Worm (Caenorhabditis elegans) whole organism, L3 larva: ENCODE measurements around the gene F10C1.3.

ENCODE experiments used
- ZK546.5 ChIP-seq: sonication (generic microtip); optimal IDR thresholded peaks from 2 replicates; lab custom pipeline; 2017; ENCODE audit warnings: missing biosample characterization, missing genetic modification characterization
- aly-2 ChIP-seq: fragments of 150-350 bp; optimal IDR thresholded peaks from 2 replicates; lab custom pipeline; 2014; ENCODE audit warnings: missing biosample characterization, missing genetic modification characterization
- ama-1 ChIP-seq: fragments of 150-350 bp; optimal IDR thresholded peaks from 2 replicates; lab custom pipeline; 2018
- ceh-9 ChIP-seq: sonication (generic microtip); optimal IDR thresholded peaks from 2 replicates; lab custom pipeline; 2018; ENCODE audit warnings: missing biosample characterization, missing genetic modification characterization
- daf-12 ChIP-seq: fragments of 150-350 bp; optimal IDR thresholded peaks from 2 replicates; lab custom pipeline; 2014; ENCODE audit warnings: missing biosample characterization, missing genetic modification reagents, missing genetic modification characterization
- egl-5 ChIP-seq: fragments of 150-350 bp; optimal IDR thresholded peaks from 2 replicates; lab custom pipeline; 2017; ENCODE audit warnings: missing biosample characterization, missing genetic modification reagents, missing genetic modification characterization, inconsistent platforms
- elt-1 ChIP-seq: fragments of 150-350 bp; optimal IDR thresholded peaks from 2 replicates; lab custom pipeline; 2014; ENCODE audit warnings: missing biosample characterization, missing genetic modification characterization
- elt-2 ChIP-seq: sonication (generic microtip); optimal IDR thresholded peaks from 2 replicates; lab custom pipeline; 2016; ENCODE audit warnings: missing genetic modification reagents, mild to moderate bottlenecking, missing genetic modification characterization, missing compliant biosample characterization
- eor-1 ChIP-seq, 2 experiments: fragments of 150-350 bp; optimal IDR thresholded peaks; 2 replicates each; lab custom pipeline; 2014 to 2018; ENCODE audit warnings: missing biosample characterization in 2 of 2, missing genetic modification characterization in 2 of 2
- fkh-10 ChIP-seq: sonication (generic microtip); optimal IDR thresholded peaks from 2 replicates; lab custom pipeline; 2017; ENCODE audit warnings: missing biosample characterization, missing genetic modification reagents, missing genetic modification characterization
- fkh-2 ChIP-seq: fragments of 150-350 bp; optimal IDR thresholded peaks from 2 replicates; lab custom pipeline; 2014; ENCODE audit warnings: missing biosample characterization, missing genetic modification reagents, missing genetic modification characterization
- hmg-11 ChIP-seq: sonication (generic microtip); optimal IDR thresholded peaks from 2 replicates; lab custom pipeline; 2016; ENCODE audit warnings: missing genetic modification characterization, missing compliant biosample characterization
- lin-15B ChIP-seq: fragments of 150-350 bp; optimal IDR thresholded peaks from 2 replicates; lab custom pipeline; 2014; ENCODE audit warnings: missing biosample characterization, missing genetic modification characterization
- lin-39 ChIP-seq: fragments of 150-350 bp; optimal IDR thresholded peaks from 2 replicates; lab custom pipeline; 2018; ENCODE audit warnings: missing biosample characterization, missing genetic modification reagents, missing genetic modification characterization
- lsy-12 ChIP-seq: sonication (generic microtip); optimal IDR thresholded peaks from 2 replicates; lab custom pipeline; 2016; ENCODE audit warnings: mild to moderate bottlenecking, missing genetic modification characterization, missing compliant biosample characterization
- mdl-1 ChIP-seq: fragments of 150-350 bp; optimal IDR thresholded peaks from 2 replicates; lab custom pipeline; 2014; ENCODE audit warnings: missing biosample characterization, missing genetic modification characterization
- nfya-1 ChIP-seq: sonication (generic microtip); optimal IDR thresholded peaks from 2 replicates; lab custom pipeline; 2017; ENCODE audit warnings: missing genetic modification characterization, mild to moderate bottlenecking, missing compliant biosample characterization, antibody characterized with exemption, moderate library complexity; ENCODE audit not compliant: insufficient read depth
- nhr-11 ChIP-seq: fragments of 150-350 bp; optimal IDR thresholded peaks from 2 replicates; lab custom pipeline; 2014; ENCODE audit warnings: missing biosample characterization, missing genetic modification characterization
- nhr-12 ChIP-seq: fragments of 150-350 bp; optimal IDR thresholded peaks from 2 replicates; lab custom pipeline; 2014; ENCODE audit warnings: missing biosample characterization, missing genetic modification characterization
- nhr-23 ChIP-seq: fragments of 150-350 bp; optimal IDR thresholded peaks from 2 replicates; lab custom pipeline; 2014; ENCODE audit warnings: missing biosample characterization, missing genetic modification reagents, missing genetic modification characterization
- nhr-237 ChIP-seq: fragments of 150-350 bp; optimal IDR thresholded peaks from 2 replicates; lab custom pipeline; 2014; ENCODE audit warnings: missing biosample characterization, missing genetic modification characterization
- nhr-25 ChIP-seq: sonication (generic microtip); optimal IDR thresholded peaks from 2 replicates; lab custom pipeline; 2017; ENCODE audit warnings: missing biosample characterization, missing genetic modification characterization
- nhr-43 ChIP-seq: sonication (generic microtip); optimal IDR thresholded peaks from 2 replicates; lab custom pipeline; 2016; ENCODE audit warnings: mild to moderate bottlenecking, missing genetic modification characterization, missing compliant biosample characterization; ENCODE audit not compliant: poor library complexity, severe bottlenecking
- nhr-67 ChIP-seq: fragments of 150-350 bp; optimal IDR thresholded peaks from 2 replicates; lab custom pipeline; 2014; ENCODE audit warnings: missing biosample characterization, missing genetic modification characterization
- nhr-76 ChIP-seq: fragments of 150-350 bp; sonication (generic microtip); optimal IDR thresholded peaks from 5 replicates; lab custom pipeline; 2014; ENCODE audit warnings: missing biosample characterization, missing genetic modification characterization
- nhr-77 ChIP-seq: fragments of 150-350 bp; optimal IDR thresholded peaks from 2 replicates; lab custom pipeline; 2014; ENCODE audit warnings: missing biosample characterization, missing genetic modification characterization
- pha-4 ChIP-seq: fragments of 150-350 bp; optimal IDR thresholded peaks from 2 replicates; lab custom pipeline; 2014; ENCODE audit warnings: missing biosample characterization, missing genetic modification reagents, missing genetic modification characterization
- skn-1 ChIP-seq: fragments of 150-350 bp; optimal IDR thresholded peaks from 2 replicates; lab custom pipeline; 2014; ENCODE audit warnings: missing biosample characterization, missing genetic modification characterization
- snpc-4 ChIP-seq: fragments of 150-350 bp; optimal IDR thresholded peaks from 2 replicates; lab custom pipeline; 2014; ENCODE audit warnings: missing biosample characterization, missing genetic modification characterization
- tbx-2 ChIP-seq: sonication (generic microtip); optimal IDR thresholded peaks from 2 replicates; lab custom pipeline; 2016; ENCODE audit warnings: mild to moderate bottlenecking, missing genetic modification characterization, missing compliant biosample characterization
- unc-62 ChIP-seq: fragments of 150-350 bp; sonication (generic microtip); optimal IDR thresholded peaks from 4 replicates; lab custom pipeline; 2014; ENCODE audit warnings: missing biosample characterization, missing genetic modification reagents, missing genetic modification characterization
- zag-1 ChIP-seq: fragments of 150-350 bp; optimal IDR thresholded peaks from 2 replicates; lab custom pipeline; 2014; ENCODE audit warnings: missing biosample characterization, missing genetic modification characterization

Gene F10C1.3

DNA sequence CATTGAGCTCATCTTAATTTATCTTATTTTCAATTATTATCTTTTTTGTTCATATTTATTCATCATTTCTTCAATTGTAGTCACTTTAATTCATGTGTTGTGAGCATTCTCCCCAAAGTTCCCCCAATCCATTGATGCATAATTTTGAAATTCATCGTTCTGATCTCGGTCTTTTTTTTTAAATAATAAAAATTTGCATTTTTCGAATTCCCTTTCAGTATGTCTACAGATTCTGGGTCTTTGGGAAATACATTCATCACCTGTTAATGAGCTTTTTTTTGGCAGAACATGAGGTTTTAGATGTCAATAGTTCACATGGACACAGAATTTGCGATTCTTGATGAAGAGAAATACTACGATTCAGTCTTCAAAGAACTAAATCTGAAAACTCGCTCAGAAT lies 37.7 kb downstream of the F10C1.3 start, which contains the start of gene damt-1:
Gene damt-1 (plus strand): TSS at position 301 of the 400 bp plus-strand sequence.
- TF ChIP-seq egl-5 (tag; lab: Kevin White, UChicago) = no peak
- no peak for TF ChIP-seq ceh-9 (tag; lab: Kevin White, UChicago)
- TF ChIP-seq unc-62 (GFP tag; lab: Kevin White, UChicago) = no peak
- TF ChIP-seq hmg-11 (tag; lab: Kevin White, UChicago) = no peak
- TF ChIP-seq daf-12 (tag; lab: Kevin White, UChicago) = no peak
- no peak for TF ChIP-seq ZK546.5 (tag; lab: Kevin White, UChicago)
- TF ChIP-seq skn-1 (tag; lab: Kevin White, UChicago) = no peak
- no peak for TF ChIP-seq lin-39 (tag; lab: Kevin White, UChicago)
- TF ChIP-seq pha-4 (tag; lab: Kevin White, UChicago) = no peak
- TF ChIP-seq fkh-2 = no peak
- no peak for TF ChIP-seq zag-1

DNA sequence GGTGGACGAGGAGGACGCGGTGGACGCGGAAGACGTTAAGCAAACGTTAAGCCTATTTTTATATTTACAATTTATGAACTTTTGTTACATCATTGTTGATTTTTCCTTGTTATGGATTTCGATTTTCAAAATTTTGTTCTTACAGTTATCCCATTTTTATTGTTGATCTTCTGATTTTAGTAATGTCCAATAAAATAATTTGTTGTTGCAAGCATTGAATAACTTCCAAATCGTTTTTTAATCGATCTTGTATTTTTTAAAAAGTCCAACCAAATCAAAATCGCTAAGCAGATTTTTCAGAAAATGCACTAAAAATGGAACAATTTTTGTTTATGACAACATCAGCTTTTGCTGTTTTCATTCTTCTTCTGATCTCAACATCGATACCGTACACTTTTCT lies 39.7 kb downstream of the F10C1.3 start, which contains the start of gene zipt-3:
Gene zipt-3 (plus strand): TSS at position 301 of the 400 bp plus-strand sequence.
- no peak for TF ChIP-seq unc-62 (GFP tag; lab: Kevin White, UChicago)
- TF ChIP-seq fkh-10 (GFP tag; lab: Kevin White, UChicago) = no peak
- no peak for TF ChIP-seq nhr-76 (tag; lab: Kevin White, UChicago)
- TF ChIP-seq ama-1 (lab: Kevin White, UChicago) = no peak
- TF ChIP-seq aly-2 (tag; lab: Kevin White, UChicago) = no peak
- no peak for TF ChIP-seq eor-1 (tag; optimal IDR thresholded peaks at IDR 0.05; lab: Kevin White, UChicago)
- no peak for TF ChIP-seq lin-39 (tag; lab: Kevin White, UChicago)
- TF ChIP-seq tbx-2 (tag; lab: Kevin White, UChicago) = no peak
- TF ChIP-seq daf-12 (tag; lab: Kevin White, UChicago) = no peak
- no peak for TF ChIP-seq nhr-237 (tag; lab: Kevin White, UChicago)
- TF ChIP-seq hmg-11 (tag; lab: Kevin White, UChicago) = no peak
- no peak for TF ChIP-seq nhr-23 (tag; lab: Kevin White, UChicago)
- TF ChIP-seq nhr-12 (tag; lab: Kevin White, UChicago) = no peak
- no peak for TF ChIP-seq nhr-77 (tag; lab: Kevin White, UChicago)
- no peak for TF ChIP-seq egl-5 (tag; lab: Kevin White, UChicago)
- TF ChIP-seq ceh-9 (tag; lab: Kevin White, UChicago) = no peak
- TF ChIP-seq fkh-2 = no peak

DNA sequence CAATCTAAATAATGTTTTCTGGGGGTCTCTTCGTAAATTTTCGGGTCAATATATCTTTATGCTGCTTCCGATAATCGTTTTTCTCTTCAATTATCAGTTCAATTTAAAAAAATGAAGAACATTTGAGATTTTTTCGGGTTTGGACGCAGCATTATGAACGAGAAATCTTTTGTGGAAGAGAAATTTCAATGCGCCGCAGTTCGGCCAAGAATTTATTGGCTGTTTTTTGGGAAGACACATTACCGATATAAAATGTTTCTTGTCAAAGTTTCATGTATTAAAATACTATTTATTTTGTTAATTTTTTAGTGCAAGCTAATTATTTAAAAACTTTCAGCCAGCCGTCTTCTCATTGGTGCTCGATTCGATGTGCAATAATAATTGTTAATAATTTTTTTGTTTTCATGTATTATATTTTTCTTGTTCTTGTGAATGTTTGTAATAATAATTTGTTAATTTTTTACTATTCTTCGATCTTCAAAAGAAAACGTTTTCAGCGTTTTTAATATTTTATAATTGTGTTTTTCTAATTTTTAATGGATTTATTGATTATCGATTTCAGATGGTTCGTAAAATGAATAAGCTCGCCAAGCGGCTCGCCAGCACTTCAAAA lies 41.7 kb downstream of the F10C1.3 start, which contains the start of the genes C18A3.10 and C18A3.3:
Gene C18A3.10 (minus strand): TSS at position 101 of the 613 bp plus-strand sequence.
Gene C18A3.3 (plus strand): TSS at position 563 of the 613 bp plus-strand sequence.
- TF ChIP-seq lsy-12 (no peak), nhr-12 (tag; lab: Kevin White, UChicago) (no peak), elt-1 (tag; lab: Kevin White, UChicago) (no peak), zag-1 (no peak), hmg-11 (tag; lab: Kevin White, UChicago) (no peak), mdl-1 (tag; lab: Kevin White, UChicago) (no peak), elt-2 (tag; lab: Kevin White, UChicago) (no peak), nhr-11 (tag; lab: Kevin White, UChicago) (no peak), snpc-4 (tag; lab: Kevin White, UChicago) (no peak)
- TF ChIP-seq, all 47 proteins: peak for 0

- peak; percentile 47 for TF ChIP-seq hmg-11 (tag; lab: Kevin White, UChicago)
- peak; percentile 76 for TF ChIP-seq nhr-25 (tag; lab: Kevin White, UChicago)
- no peak for TF ChIP-seq nhr-237 (tag; lab: Kevin White, UChicago)
- TF ChIP-seq ama-1 (lab: Kevin White, UChicago) = peak; percentile 61
- TF ChIP-seq lin-39 (tag; lab: Kevin White, UChicago) = peak; percentile 48
- peak; percentile 78 for TF ChIP-seq nfya-1 (tag; lab: Kevin White, UChicago)
- peak; percentile 12 for TF ChIP-seq skn-1 (tag; lab: Kevin White, UChicago)
- TF ChIP-seq daf-12 (tag; lab: Kevin White, UChicago) = no peak
- peak; percentile 61 for TF ChIP-seq ZK546.5 (tag; lab: Kevin White, UChicago)
- peak; percentile 86 for TF ChIP-seq lin-15B (tag; lab: Kevin White, UChicago)
- peak; percentile 66 for TF ChIP-seq nhr-23 (tag; lab: Kevin White, UChicago)
- peak; percentile 26 for TF ChIP-seq nhr-43 (tag; lab: Kevin White, UChicago)
- TF ChIP-seq mdl-1 (tag; lab: Kevin White, UChicago) = no peak
- peak; percentile 78 for TF ChIP-seq pha-4 (tag; lab: Kevin White, UChicago)
- TF ChIP-seq nhr-67 = no peak
- TF ChIP-seq snpc-4 (tag; lab: Kevin White, UChicago) = peak; percentile 84
- TF ChIP-seq elt-2 (tag; lab: Kevin White, UChicago) = peak; percentile 76
- TF ChIP-seq, all 47 proteins: peak for 13
These were observed 42.7 kb downstream of the F10C1.3 start, which contains the start of the genes tiar-1 and lelo-4 for ce11 chrII:5714807-5715206. Gene tiar-1, minus strand, starts transcription at chrII:5714823. Gene lelo-4, plus strand, starts transcription at chrII:5714924.
